Fruit fly (Drosophila melanogaster) whole organism, embryonic: ENCODE data around the gene CG31776.
A peak's percentile ranks its signal among the peaks of the same experiment; 100 is the strongest.

Source experiments
- Bdp1 ChIP-seq: fragments of 200-800 bp; sonication (Bioruptor generic); optimal IDR thresholded peaks from 3 replicates; lab custom pipeline; 2016; ENCODE audit warnings: missing biosample characterization, missing genetic modification characterization
- CG1024 ChIP-seq: fragments of 200-800 bp; sonication (Bioruptor generic); IDR thresholded peaks from 2 replicates; pipeline ENCODE4 v1.3.6; 2022; ENCODE audit warnings: missing biosample characterization, missing genetic modification characterization
- CG10321 ChIP-seq: fragments of 200-800 bp; sonication (Bioruptor generic); IDR thresholded peaks from 2 replicates; pipeline ENCODE4 v1.3.6; 2022; ENCODE audit warnings: missing biosample characterization, missing genetic modification characterization
- CG11456 ChIP-seq: fragments of 200-800 bp; sonication (Bioruptor generic); IDR thresholded peaks from 3 replicates; pipeline ENCODE4 v1.3.6; 2022; ENCODE audit warnings: missing biosample characterization, missing genetic modification characterization
- CG12219 ChIP-seq: fragments of 200-800 bp; sonication (Bioruptor generic); optimal IDR thresholded peaks from 3 replicates; lab custom pipeline; 2018; ENCODE audit warnings: missing biosample characterization, mild to moderate bottlenecking, missing genetic modification characterization
- CG13624 ChIP-seq: fragments of 200-800 bp; sonication (Bioruptor generic); optimal IDR thresholded peaks from 2 replicates; lab custom pipeline; 2016; ENCODE audit warnings: missing biosample characterization, missing genetic modification characterization
- CG13775 ChIP-seq: fragments of 200-800 bp; sonication (Bioruptor generic); optimal IDR thresholded peaks from 3 replicates; lab custom pipeline; 2017; ENCODE audit warnings: missing biosample characterization, mild to moderate bottlenecking, missing genetic modification characterization
- CG15269 ChIP-seq: fragments of 200-800 bp; sonication (Bioruptor generic); optimal IDR thresholded peaks from 2 replicates; lab custom pipeline; 2018; ENCODE audit warnings: missing biosample characterization, mild to moderate bottlenecking, missing genetic modification characterization, moderate library complexity
- CG15479 ChIP-seq: fragments of 200-800 bp; sonication (Bioruptor generic); optimal IDR thresholded peaks from 3 replicates; lab custom pipeline; 2019; ENCODE audit warnings: missing biosample characterization, mild to moderate bottlenecking, missing genetic modification characterization, moderate library complexity
- CG17612 ChIP-seq: fragments of 200-800 bp; sonication (Bioruptor generic); IDR thresholded peaks from 2 replicates; pipeline ENCODE4 v1.3.6; 2022; ENCODE audit warnings: missing biosample characterization, missing genetic modification characterization
- CG30431 ChIP-seq: fragments of 200-800 bp; sonication (Bioruptor generic); optimal IDR thresholded peaks from 2 replicates; lab custom pipeline; 2017; ENCODE audit warnings: missing biosample characterization, missing genetic modification characterization
- CG32767 ChIP-seq: fragments of 200-800 bp; sonication (Bioruptor generic); IDR thresholded peaks from 2 replicates; pipeline ENCODE4 v1.3.6; 2022; ENCODE audit warnings: missing biosample characterization, missing genetic modification characterization
- CG33557 ChIP-seq: fragments of 200-800 bp; sonication (Bioruptor generic); optimal IDR thresholded peaks from 2 replicates; lab custom pipeline; 2019; ENCODE audit warnings: missing biosample characterization, mild to moderate bottlenecking, missing genetic modification characterization, moderate library complexity
- CG6689 ChIP-seq: fragments of 200-800 bp; sonication (Bioruptor generic); IDR thresholded peaks from 2 replicates; pipeline ENCODE4 v1.3.6; 2022; ENCODE audit warnings: missing biosample characterization, missing genetic modification characterization
- CG6791 ChIP-seq: fragments of 200-800 bp; sonication (Bioruptor generic); IDR thresholded peaks from 3 replicates; pipeline ENCODE4 v1.3.6; 2022; ENCODE audit warnings: missing biosample characterization, missing genetic modification characterization; ENCODE audit not compliant: partially characterized antibody
- CG7372 ChIP-seq: fragments of 200-800 bp; sonication (Bioruptor generic); IDR thresholded peaks from 2 replicates; pipeline ENCODE4 v1.3.6; 2022; ENCODE audit warnings: missing biosample characterization, missing genetic modification characterization
- CG7987 ChIP-seq: fragments of 200-800 bp; sonication (Bioruptor generic); optimal IDR thresholded peaks from 2 replicates; lab custom pipeline; 2018; ENCODE audit warnings: missing biosample characterization, mild to moderate bottlenecking, missing genetic modification characterization, moderate library complexity
- CG8290 ChIP-seq, 3 experiments: fragments of 200-800 bp; sonication (Bioruptor generic); optimal IDR thresholded peaks; 2 replicates each; lab custom pipeline; 2016 to 2019; ENCODE audit warnings: missing biosample characterization in 3 of 3, missing genetic modification characterization in 3 of 3, mild to moderate bottlenecking in 2 of 3, moderate library complexity in 1 of 3
- CHES-1-like ChIP-seq: fragments of 200-800 bp; sonication (Bioruptor generic); optimal IDR thresholded peaks from 2 replicates; lab custom pipeline; 2016; ENCODE audit warnings: missing biosample characterization, missing genetic modification characterization
- Deaf1 ChIP-seq: fragments of 200-800 bp; optimal IDR thresholded peaks from 3 replicates; lab custom pipeline; 2019; ENCODE audit warnings: missing biosample characterization, mild to moderate bottlenecking, missing genetic modification characterization, moderate library complexity
- Dfd ChIP-seq, 2 experiments: fragments of >200 bp; optimal IDR thresholded peaks; 2 replicates each; lab custom pipeline; 2017; ENCODE audit warnings: missing biosample characterization in 2 of 2, missing genetic modification characterization in 2 of 2
- Eip74EF ChIP-seq, 2 experiments: fragments of 200-800 bp in 1 of 2; fragments of >200 bp in 1 of 2; sonication (Bioruptor generic) in 1 of 2; optimal IDR thresholded peaks; 2 replicates each; lab custom pipeline; 2017 to 2019; ENCODE audit warnings: missing biosample characterization in 2 of 2, missing genetic modification characterization in 2 of 2, mild to moderate bottlenecking in 1 of 2, moderate library complexity in 1 of 2
- Sox100B ChIP-seq: fragments of 200-800 bp; sonication (Bioruptor generic); optimal IDR thresholded peaks from 3 replicates; lab custom pipeline; 2018; ENCODE audit warnings: missing biosample characterization, mild to moderate bottlenecking, missing genetic modification characterization
- Trl ChIP-seq, 3 experiments: fragments of >200 bp in 2 of 3; fragments of 200-800 bp in 1 of 3; sonication (Bioruptor generic) in 1 of 3; optimal IDR thresholded peaks; 2 replicates in 1 of 3; 3 replicates in 2 of 3; lab custom pipeline; 2016 to 2017; ENCODE audit warnings: missing biosample characterization in 1 of 3, missing genetic modification characterization in 1 of 3
- ato ChIP-seq: fragments of 200-800 bp; sonication (Bioruptor generic); IDR thresholded peaks from 2 replicates; pipeline ENCODE4 v1.3.6; 2022; ENCODE audit warnings: missing biosample characterization, missing genetic modification characterization; ENCODE audit not compliant: partially characterized antibody
- cad ChIP-seq: fragments of >200 bp; optimal IDR thresholded peaks from 2 replicates; lab custom pipeline; 2017; ENCODE audit warnings: missing biosample characterization, missing genetic modification characterization
- cato ChIP-seq: fragments of 200-800 bp; sonication (Bioruptor generic); optimal IDR thresholded peaks from 2 replicates; lab custom pipeline; 2016; ENCODE audit warnings: missing biosample characterization, missing genetic modification characterization, borderline replicate concordance
- crol ChIP-seq: fragments of 200-800 bp; sonication (Bioruptor generic); IDR thresholded peaks from 2 replicates; pipeline ENCODE4 v1.3.6; 2022; ENCODE audit warnings: missing biosample characterization, missing genetic modification characterization
- crp ChIP-seq, 2 experiments: fragments of 200-800 bp; sonication (Bioruptor generic); optimal IDR thresholded peaks; 2 replicates in 1 of 2; 3 replicates in 1 of 2; lab custom pipeline; 2017; ENCODE audit warnings: missing biosample characterization in 2 of 2, missing genetic modification characterization in 2 of 2, mild to moderate bottlenecking in 1 of 2, moderate library complexity in 1 of 2
- dm ChIP-seq: fragments of 200-800 bp; sonication (Bioruptor generic); optimal IDR thresholded peaks from 3 replicates; lab custom pipeline; 2016; ENCODE audit warnings: missing biosample characterization, missing genetic modification characterization
- ewg ChIP-seq: fragments of 200-800 bp; sonication (Bioruptor generic); optimal IDR thresholded peaks from 3 replicates; lab custom pipeline; 2017; ENCODE audit warnings: mild to moderate bottlenecking, missing biosample characterization, missing genetic modification reagents, missing genetic modification characterization
- fd3F ChIP-seq: fragments of 200-800 bp; sonication (Bioruptor generic); optimal IDR thresholded peaks from 2 replicates; lab custom pipeline; 2018; ENCODE audit warnings: missing biosample characterization, mild to moderate bottlenecking, missing genetic modification characterization, moderate library complexity
- jigr1 ChIP-seq: fragments of 200-800 bp; sonication (Bioruptor generic); IDR thresholded peaks from 3 replicates; pipeline ENCODE4 v1.3.6; 2022; ENCODE audit warnings: missing biosample characterization, missing genetic modification characterization
- nerfin-1 ChIP-seq: fragments of 200-800 bp; sonication (Bioruptor generic); optimal IDR thresholded peaks from 3 replicates; lab custom pipeline; 2019; ENCODE audit warnings: missing biosample characterization, mild to moderate bottlenecking, missing genetic modification characterization, moderate library complexity
- nmo ChIP-seq: fragments of 200-800 bp; sonication (Bioruptor generic); optimal IDR thresholded peaks from 2 replicates; lab custom pipeline; 2018; ENCODE audit warnings: missing biosample characterization, mild to moderate bottlenecking, missing genetic modification characterization, moderate library complexity
- odd ChIP-seq: fragments of 200-800 bp; sonication (Bioruptor generic); optimal IDR thresholded peaks from 2 replicates; lab custom pipeline; 2017; ENCODE audit warnings: missing biosample characterization, mild to moderate bottlenecking, missing genetic modification characterization
- pb ChIP-seq: fragments of 200-800 bp; sonication (Bioruptor generic); optimal IDR thresholded peaks from 3 replicates; lab custom pipeline; 2016; ENCODE audit warnings: missing biosample characterization, missing genetic modification characterization
- phol ChIP-seq: fragments of 200-800 bp; sonication (Bioruptor generic); optimal IDR thresholded peaks from 3 replicates; lab custom pipeline; 2018; ENCODE audit warnings: missing biosample characterization, mild to moderate bottlenecking, missing genetic modification characterization, moderate library complexity
- pros ChIP-seq: fragments of 200-800 bp; sonication (Bioruptor generic); optimal IDR thresholded peaks from 3 replicates; lab custom pipeline; 2019; ENCODE audit warnings: missing biosample characterization, mild to moderate bottlenecking, missing genetic modification characterization, moderate library complexity
- pum ChIP-seq: fragments of 200-800 bp; sonication (Bioruptor generic); optimal IDR thresholded peaks from 2 replicates; lab custom pipeline; 2016; ENCODE audit warnings: missing biosample characterization, missing genetic modification characterization
- pzg ChIP-seq: fragments of 200-800 bp; sonication (Bioruptor generic); optimal IDR thresholded peaks from 3 replicates; lab custom pipeline; 2018; ENCODE audit warnings: missing biosample characterization, mild to moderate bottlenecking, missing genetic modification characterization, moderate library complexity
- tgo ChIP-seq: fragments of 200-800 bp; sonication (Bioruptor generic); IDR thresholded peaks from 3 replicates; pipeline ENCODE4 v1.3.6; 2022; ENCODE audit warnings: missing biosample characterization, missing genetic modification characterization
- trem ChIP-seq: fragments of 200-800 bp; optimal IDR thresholded peaks from 3 replicates; lab custom pipeline; 2019; ENCODE audit warnings: missing biosample characterization, mild to moderate bottlenecking, missing genetic modification characterization, moderate library complexity
- trh ChIP-seq: fragments of 200-800 bp; sonication (Bioruptor generic); optimal IDR thresholded peaks from 2 replicates; lab custom pipeline; 2016; ENCODE audit warnings: missing biosample characterization, missing genetic modification characterization
- wor ChIP-seq: fragments of 200-800 bp; sonication (Bioruptor generic); IDR thresholded peaks from 2 replicates; pipeline ENCODE4 v1.3.6; 2022; ENCODE audit warnings: missing biosample characterization, missing genetic modification characterization
- zfh2 ChIP-seq: fragments of 200-800 bp; sonication (Bioruptor generic); optimal IDR thresholded peaks from 2 replicates; lab custom pipeline; 2016; ENCODE audit warnings: missing biosample characterization, missing genetic modification characterization

CG31776 gene

dm6 chr2L:3476399-3477056 is 6.5 kb downstream of the CG31776 start (continued):
- TF ChIP-seq nmo (GFP tag; lab: Kevin White, UChicago) (no peak), pzg (GFP tag; lab: Kevin White, UChicago) (no peak), pros (GFP tag; lab: Kevin White, UChicago) (peak; percentile 99), CG10321 (GFP tag; lab: Robert Waterston, UW) (peak; percentile 93), CG7372 (GFP tag; lab: Robert Waterston, UW) (no peak), CG17612 (no peak), phol (tag; lab: Kevin White, UChicago) (no peak), tgo (GFP tag; lab: Robert Waterston, UW) (no peak), CG8290 (GFP tag; optimal IDR thresholded peaks at IDR 0.05; lab: Kevin White, UChicago) (no peak), CG8290 (tag; optimal IDR thresholded peaks at IDR 0.05; lab: Kevin White, UChicago) (peak in 1 of 2 experiments; percentile 7), Deaf1 (tag; lab: Kevin White, UChicago) (peak; percentile 68), CG33557 (GFP tag; lab: Kevin White, UChicago) (peak; percentile 45), nerfin-1 (tag; lab: Kevin White, UChicago) (peak; percentile 13), CG6791 (GFP tag; lab: Robert Waterston, UW) (0 out of 3 replicates have a peak, but pooled peaks have one; percentile 22), crol (GFP tag; lab: Robert Waterston, UW) (peak; percentile 55; the same call in 1 of the 2 replicates), pb (GFP tag; lab: Kevin White, UChicago) (no peak), CG13624 (GFP tag; lab: Kevin White, UChicago) (peak; percentile 83), CG32767 (GFP tag; lab: Robert Waterston, UW) (peak; percentile 43; the same call in 1 of the 2 replicates), CG11456 (GFP tag; lab: Robert Waterston, UW) (no peak), ewg (GFP tag; lab: Kevin White, UChicago) (peak; percentile 81), cad (GFP tag; lab: Kevin White, UChicago) (no peak), zfh2 (GFP tag; lab: Kevin White, UChicago) (no peak), cato (GFP tag; lab: Kevin White, UChicago) (no peak), jigr1 (GFP tag; lab: Robert Waterston, UW) (no peak), Eip74EF (GFP tag; optimal IDR thresholded peaks at IDR 0.05; lab: Kevin White, UChicago) (no peak), Dfd (GFP tag; optimal IDR thresholded peaks at IDR 0.05; lab: Kevin White, UChicago) (no peak), CG15269 (tag; lab: Kevin White, UChicago) (no peak), CG15479 (peak; percentile 73), trem (tag; lab: Kevin White, UChicago) (no peak)

DNA sequence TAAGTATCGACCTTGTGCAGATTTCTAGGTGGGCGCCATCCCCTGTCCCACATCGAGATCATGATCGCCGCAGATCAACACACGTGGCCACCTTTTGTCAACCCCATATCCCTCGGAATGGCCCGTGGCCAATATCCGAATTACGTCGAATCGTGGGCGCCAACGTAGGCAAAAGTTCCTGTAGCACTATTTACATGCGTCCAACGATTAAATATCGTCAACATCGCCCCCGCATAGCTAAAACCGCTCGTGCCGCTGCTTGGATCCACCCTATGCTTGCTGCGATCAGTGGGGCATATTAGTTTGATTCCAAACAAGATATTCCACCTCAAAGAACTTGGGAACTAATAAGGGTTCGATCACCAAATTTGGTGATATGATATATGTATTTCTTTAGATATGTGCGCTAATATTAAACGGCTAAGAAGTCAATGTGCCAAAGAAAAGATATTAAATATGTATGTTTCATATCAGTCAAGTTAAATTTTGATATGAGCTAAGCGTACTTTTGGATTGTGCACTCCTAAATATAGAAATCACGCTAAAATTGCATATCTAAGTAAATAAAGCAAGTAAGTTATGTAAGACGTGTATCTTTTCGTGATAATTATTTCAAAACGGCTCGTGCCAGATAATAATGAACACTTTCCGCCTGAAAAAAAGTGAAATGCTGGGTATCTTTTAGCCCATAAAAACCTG is 7.2 kb downstream of the CG31776 start:
- TF ChIP-seq odd (GFP tag; lab: Kevin White, UChicago) (no peak), ato (GFP tag; lab: Robert Waterston, UW) (no peak), Trl (optimal IDR thresholded peaks at IDR 0.05; lab: Kevin White, UChicago) (no peak), Trl (GFP tag; optimal IDR thresholded peaks at IDR 0.05; lab: Kevin White, UChicago) (no peak), CG30431 (no peak), phol (tag; lab: Kevin White, UChicago) (peak; percentile 21), CG12219 (GFP tag; lab: Kevin White, UChicago) (no peak), CG1024 (no peak), fd3F (GFP tag; lab: Kevin White, UChicago) (peak; percentile 41), Bdp1 (GFP tag; lab: Kevin White, UChicago) (no peak), trh (GFP tag; lab: Kevin White, UChicago) (no peak), CHES-1-like (GFP tag; lab: Kevin White, UChicago) (peak; percentile 45), CG13775 (GFP tag; lab: Kevin White, UChicago) (peak; percentile 58), Sox100B (GFP tag; lab: Kevin White, UChicago) (peak; percentile 48), wor (no peak), jigr1 (GFP tag; lab: Robert Waterston, UW) (no peak), dm (no peak), crp (GFP tag; optimal IDR thresholded peaks at IDR 0.05; lab: Kevin White, UChicago) (no peak), CG7987 (GFP tag; lab: Kevin White, UChicago) (no peak), pum (GFP tag; lab: Kevin White, UChicago) (peak; percentile 17), CG6689 (GFP tag; lab: Robert Waterston, UW) (no peak)
